Worm (Caenorhabditis elegans) whole organism, L4 larva: ENCODE results near the gene ilkp-1.

Source experiments
- F44E2.7 ChIP-seq: fragments of 200-800 bp; sonication (Bioruptor generic); IDR thresholded peaks from 2 replicates; pipeline ENCODE4 v2.1.2; 2022; ENCODE audit warnings: missing genetic modification characterization, missing compliant biosample characterization
- T20F7.1 ChIP-seq: fragments of 200-800 bp; sonication (Bioruptor generic); optimal IDR thresholded peaks from 2 replicates; lab custom pipeline; 2018; ENCODE audit warnings: mild to moderate bottlenecking, missing genetic modification characterization, missing compliant biosample characterization
- aly-2 ChIP-seq: sonication (generic microtip); optimal IDR thresholded peaks from 2 replicates; lab custom pipeline; 2018; ENCODE audit warnings: missing biosample characterization, missing genetic modification characterization
- dpl-1 ChIP-seq: fragments of 150-350 bp; optimal IDR thresholded peaks from 2 replicates; lab custom pipeline; 2014; ENCODE audit warnings: missing biosample characterization, missing genetic modification reagents, missing genetic modification characterization
- lin-15B ChIP-seq: fragments of 150-350 bp; sonication (generic microtip); optimal IDR thresholded peaks from 3 replicates; lab custom pipeline; 2014; ENCODE audit warnings: missing biosample characterization, missing genetic modification characterization
- nhr-11 ChIP-seq: fragments of 150-350 bp; optimal IDR thresholded peaks from 2 replicates; lab custom pipeline; 2014; ENCODE audit warnings: missing biosample characterization, missing genetic modification characterization
- nhr-48 ChIP-seq: sonication (generic microtip); optimal IDR thresholded peaks from 2 replicates; lab custom pipeline; 2016; ENCODE audit warnings: mild to moderate bottlenecking, missing genetic modification characterization, missing compliant biosample characterization
- skn-1 ChIP-seq: fragments of 150-350 bp; optimal IDR thresholded peaks from 2 replicates; lab custom pipeline; 2014; ENCODE audit warnings: missing biosample characterization, missing genetic modification characterization
- snpc-4 ChIP-seq: fragments of 150-350 bp; optimal IDR thresholded peaks from 2 replicates; lab custom pipeline; 2014; ENCODE audit warnings: missing biosample characterization, missing genetic modification characterization
- unc-130 ChIP-seq: sonication (generic microtip); optimal IDR thresholded peaks from 2 replicates; lab custom pipeline; 2016; ENCODE audit warnings: missing genetic modification reagents, missing genetic modification characterization, missing compliant biosample characterization
- unc-39 ChIP-seq: sonication (generic microtip); optimal IDR thresholded peaks from 2 replicates; lab custom pipeline; 2017; ENCODE audit warnings: missing biosample characterization, missing genetic modification characterization

- no peak for TF ChIP-seq unc-39 (tag; lab: Kevin White, UChicago)
- no peak for TF ChIP-seq unc-130 (GFP tag; lab: Kevin White, UChicago)
- no peak for TF ChIP-seq nhr-11 (tag; lab: Kevin White, UChicago)
- TF ChIP-seq snpc-4 (tag; lab: Kevin White, UChicago): no peak
- no peak for TF ChIP-seq T20F7.1
- no peak for TF ChIP-seq F44E2.7 (GFP tag; lab: Robert Waterston, UW)
- peak; percentile 95 for TF ChIP-seq dpl-1 (GFP tag; lab: Kevin White, UChicago)
- no peak for TF ChIP-seq nhr-48 (tag; lab: Kevin White, UChicago)
- no peak for TF ChIP-seq aly-2 (tag; lab: Kevin White, UChicago)
- TF ChIP-seq lin-15B (tag; lab: Kevin White, UChicago): no peak
- TF ChIP-seq skn-1: no peak
Observed at ce11 chrII:11022023-11022422, 28.0 kb upstream of the ilkp-1 start, which contains the start of gene let-858.
